Worm (Caenorhabditis elegans) whole organism, young adult: Measurements from ENCODE around the gene gst-6.

ENCODE experiments used
- C17E4.6 ChIP-seq: fragments of 200-800 bp; sonication (Bioruptor generic); IDR thresholded peaks from 2 replicates; pipeline ENCODE4 v1.3.6; 2022; ENCODE audit warnings: missing genetic modification reagents, missing genetic modification characterization, missing compliant biosample characterization
- D2030.7 ChIP-seq: fragments of 200-800 bp; sonication (Bioruptor generic); IDR thresholded peaks from 2 replicates; pipeline ENCODE4 v1.3.6; 2022; ENCODE audit warnings: missing genetic modification reagents, missing genetic modification characterization, missing compliant biosample characterization
- F22D6.2 ChIP-seq: sonication (generic microtip); optimal IDR thresholded peaks from 2 replicates; lab custom pipeline; 2016; ENCODE audit warnings: mild to moderate bottlenecking, missing genetic modification characterization, missing compliant biosample characterization
- F23B12.7 ChIP-seq: sonication (generic microtip); optimal IDR thresholded peaks from 2 replicates; lab custom pipeline; 2017; ENCODE audit warnings: missing genetic modification characterization, mild to moderate bottlenecking, missing compliant biosample characterization, antibody characterized with exemption, moderate library complexity; ENCODE audit not compliant: insufficient read depth
- F33H1.4 ChIP-seq: fragments of 200-800 bp; sonication (Bioruptor generic); IDR thresholded peaks from 2 replicates; pipeline ENCODE4 v1.3.6; 2022; ENCODE audit warnings: missing genetic modification reagents, missing genetic modification characterization, missing compliant biosample characterization
- F37B4.10 ChIP-seq: fragments of 200-800 bp; sonication (Bioruptor generic); IDR thresholded peaks from 2 replicates; pipeline ENCODE4 v1.3.6; 2022; ENCODE audit warnings: missing genetic modification characterization, missing compliant biosample characterization
- F49E8.2 ChIP-seq: sonication (generic microtip); optimal IDR thresholded peaks from 3 replicates; lab custom pipeline; 2017; ENCODE audit warnings: missing genetic modification characterization, mild to moderate bottlenecking, missing compliant biosample characterization, antibody characterized with exemption, moderate library complexity; ENCODE audit not compliant: insufficient read depth
- K12H6.12 ChIP-seq: fragments of 200-800 bp; sonication (Bioruptor generic); optimal IDR thresholded peaks from 2 replicates; lab custom pipeline; 2018; ENCODE audit warnings: mild to moderate bottlenecking, missing genetic modification characterization, missing compliant biosample characterization
- Y53G8AR.9 ChIP-seq: fragments of 200-800 bp; sonication (Bioruptor generic); conservative IDR thresholded peaks from 2 replicates; pipeline ENCODE4 v1.3.6; 2022; ENCODE audit warnings: missing genetic modification reagents, missing genetic modification characterization, missing compliant biosample characterization
- Y67H2A.10 ChIP-seq: fragments of 200-800 bp; sonication (Bioruptor generic); conservative IDR thresholded peaks from 2 replicates; pipeline ENCODE4 v1.3.6; 2022; ENCODE audit warnings: missing genetic modification reagents, missing genetic modification characterization, missing compliant biosample characterization
- Y95B8A.8 ChIP-seq: fragments of 200-800 bp; sonication (Bioruptor generic); IDR thresholded peaks from 2 replicates; pipeline ENCODE4 v1.3.6; 2022; ENCODE audit warnings: missing genetic modification reagents, missing genetic modification characterization, missing compliant biosample characterization
- ama-1 ChIP-seq, 3 experiments: fragments of 150-350 bp in 1 of 3; sonication (generic microtip) in 2 of 3; optimal IDR thresholded peaks; 2 replicates each; lab custom pipeline; 2014 to 2018; ENCODE audit warnings: missing biosample characterization in 2 of 3, missing genetic modification characterization in 2 of 3, missing genetic modification reagents in 2 of 3
- aptf-2 ChIP-seq: fragments of 200-800 bp; sonication (Bioruptor generic); conservative IDR thresholded peaks from 2 replicates; pipeline ENCODE4 v1.3.6; 2022; ENCODE audit warnings: missing genetic modification reagents, missing genetic modification characterization, missing compliant biosample characterization
- attf-5 ChIP-seq: fragments of 200-800 bp; sonication (Bioruptor generic); optimal IDR thresholded peaks from 2 replicates; lab custom pipeline; 2018; ENCODE audit warnings: mild to moderate bottlenecking, missing genetic modification characterization, missing compliant biosample characterization
- cebp-1 ChIP-seq, 2 experiments: fragments of 200-800 bp in 1 of 2; sonication (Bioruptor generic) in 1 of 2; sonication (generic microtip) in 1 of 2; IDR thresholded peaks in 1 of 2; optimal IDR thresholded peaks in 1 of 2; 2 replicates each; pipeline versions ENCODE4 v1.3.6 to Lab custom; 2017 to 2022; ENCODE audit warnings: missing compliant biosample characterization in 2 of 2, missing genetic modification characterization in 2 of 2, mild to moderate bottlenecking in 1 of 2, missing genetic modification reagents in 1 of 2, moderate library complexity in 1 of 2
- ceh-91 ChIP-seq: fragments of 200-800 bp; sonication (Bioruptor generic); IDR thresholded peaks from 2 replicates; pipeline ENCODE4 v1.3.6; 2022; ENCODE audit warnings: missing genetic modification reagents, missing genetic modification characterization, missing compliant biosample characterization
- dpff-1 ChIP-seq: sonication (generic microtip); optimal IDR thresholded peaks from 2 replicates; lab custom pipeline; 2017; ENCODE audit warnings: mild to moderate bottlenecking, missing genetic modification characterization, missing compliant biosample characterization
- ekl-4 ChIP-seq: fragments of 200-800 bp; sonication (Bioruptor generic); IDR thresholded peaks from 2 replicates; pipeline ENCODE4 v1.3.6; 2022; ENCODE audit warnings: missing genetic modification reagents, missing genetic modification characterization, missing compliant biosample characterization
- hmg-1.2 ChIP-seq: fragments of 200-800 bp; sonication (Bioruptor generic); IDR thresholded peaks from 2 replicates; pipeline ENCODE4 v1.3.6; 2022; ENCODE audit warnings: missing genetic modification reagents, missing genetic modification characterization, missing compliant biosample characterization
- hsf-1 ChIP-seq: fragments of 200-800 bp; sonication (Bioruptor generic); IDR thresholded peaks from 2 replicates; pipeline ENCODE4 v1.3.6; 2022; ENCODE audit warnings: missing genetic modification reagents, missing genetic modification characterization, missing compliant biosample characterization
- let-526 ChIP-seq: fragments of 200-800 bp; sonication (Bioruptor generic); IDR thresholded peaks from 2 replicates; pipeline ENCODE4 v1.3.6; 2022; ENCODE audit warnings: missing genetic modification reagents, missing genetic modification characterization, missing compliant biosample characterization
- let-607 ChIP-seq, 2 experiments: fragments of 200-800 bp in 1 of 2; sonication (Bioruptor generic) in 1 of 2; sonication (generic microtip) in 1 of 2; optimal IDR thresholded peaks; 2 replicates each; lab custom pipeline; 2016 to 2018; ENCODE audit warnings: mild to moderate bottlenecking in 2 of 2, missing compliant biosample characterization in 2 of 2, missing genetic modification characterization in 2 of 2, moderate library complexity in 2 of 2, missing genotype in 1 of 2
- lin-40 ChIP-seq: sonication (generic microtip); optimal IDR thresholded peaks from 2 replicates; lab custom pipeline; 2016; ENCODE audit warnings: missing genetic modification characterization, mild to moderate bottlenecking, missing compliant biosample characterization, missing genotype, missing genetic modification reagents
- lin-54 ChIP-seq: fragments of 200-800 bp; sonication (Bioruptor generic); optimal IDR thresholded peaks from 2 replicates; lab custom pipeline; 2018; ENCODE audit warnings: mild to moderate bottlenecking, missing genetic modification characterization, missing compliant biosample characterization
- lir-1 ChIP-seq: fragments of 200-800 bp; sonication (Bioruptor generic); conservative IDR thresholded peaks from 2 replicates; pipeline ENCODE4 v1.3.6; 2022; ENCODE audit warnings: missing genetic modification reagents, missing genetic modification characterization, missing compliant biosample characterization
- lsl-1 ChIP-seq: fragments of 200-800 bp; sonication (Bioruptor generic); optimal IDR thresholded peaks from 2 replicates; lab custom pipeline; 2018; ENCODE audit warnings: mild to moderate bottlenecking, missing genetic modification characterization, moderate library complexity, missing compliant biosample characterization
- madf-10 ChIP-seq: sonication (generic microtip); optimal IDR thresholded peaks from 2 replicates; lab custom pipeline; 2016; ENCODE audit warnings: mild to moderate bottlenecking, missing genetic modification characterization, missing compliant biosample characterization
- madf-3 ChIP-seq: fragments of 200-800 bp; sonication (Bioruptor generic); IDR thresholded peaks from 2 replicates; pipeline ENCODE4 v1.3.6; 2022; ENCODE audit warnings: missing genetic modification reagents, missing genetic modification characterization, missing compliant biosample characterization
- madf-6 ChIP-seq: fragments of 200-800 bp; sonication (Bioruptor generic); IDR thresholded peaks from 2 replicates; pipeline ENCODE4 v1.3.6; 2022; ENCODE audit warnings: missing genetic modification reagents, missing genetic modification characterization, missing compliant biosample characterization
- madf-8 ChIP-seq: fragments of 200-800 bp; sonication (Bioruptor generic); conservative IDR thresholded peaks from 2 replicates; pipeline ENCODE4 v1.3.6; 2022; ENCODE audit warnings: missing genetic modification reagents, missing genetic modification characterization, missing compliant biosample characterization
- nfya-1 ChIP-seq: sonication (generic microtip); optimal IDR thresholded peaks from 2 replicates; lab custom pipeline; 2017; ENCODE audit warnings: antibody characterized with exemption, missing compliant biosample characterization, missing genetic modification characterization, borderline replicate concordance; ENCODE audit not compliant: insufficient read depth
- nfyb-1 ChIP-seq: fragments of 200-800 bp; sonication (Bioruptor generic); IDR thresholded peaks from 2 replicates; pipeline ENCODE4 v1.3.6; 2022; ENCODE audit warnings: missing genetic modification reagents, missing genetic modification characterization, missing compliant biosample characterization
- nhr-80 ChIP-seq: sonication (generic microtip); optimal IDR thresholded peaks from 2 replicates; lab custom pipeline; 2016; ENCODE audit warnings: missing genetic modification characterization, missing compliant biosample characterization
- pbrm-1 ChIP-seq: fragments of 200-800 bp; sonication (Bioruptor generic); IDR thresholded peaks from 2 replicates; pipeline ENCODE4 v1.3.6; 2022; ENCODE audit warnings: missing genetic modification reagents, missing genetic modification characterization, missing compliant biosample characterization
- pha-4 ChIP-seq: fragments of 150-350 bp; sonication (generic microtip); optimal IDR thresholded peaks from 2 replicates; lab custom pipeline; 2014; ENCODE audit warnings: missing biosample characterization, missing genetic modification reagents, missing genetic modification characterization
- snpc-1.1 ChIP-seq: sonication (generic microtip); optimal IDR thresholded peaks from 2 replicates; lab custom pipeline; 2017; ENCODE audit warnings: missing genetic modification characterization, mild to moderate bottlenecking, missing compliant biosample characterization, antibody characterized with exemption, moderate library complexity, missing genotype, missing genetic modification reagents; ENCODE audit not compliant: insufficient read depth
- snpc-1.3 ChIP-seq: sonication (generic microtip); optimal IDR thresholded peaks from 2 replicates; lab custom pipeline; 2017; ENCODE audit warnings: missing genetic modification characterization, mild to moderate bottlenecking, missing compliant biosample characterization, antibody characterized with exemption, moderate library complexity, missing genotype, missing genetic modification reagents; ENCODE audit not compliant: insufficient read depth
- snpc-3.4 ChIP-seq: sonication (generic microtip); optimal IDR thresholded peaks from 2 replicates; lab custom pipeline; 2017; ENCODE audit warnings: missing genetic modification characterization, mild to moderate bottlenecking, missing compliant biosample characterization, antibody characterized with exemption, moderate library complexity, missing genotype, missing genetic modification reagents
- snpc-4 ChIP-seq, 5 experiments: fragments of 150-350 bp in 1 of 5; sonication (generic microtip) in 4 of 5; optimal IDR thresholded peaks; 2 replicates each; lab custom pipeline; 2014 to 2018; ENCODE audit warnings: missing genetic modification characterization in 5 of 5, missing biosample characterization in 3 of 5, antibody characterized with exemption in 2 of 5, mild to moderate bottlenecking in 2 of 5, missing compliant biosample characterization in 2 of 5, missing genotype in 2 of 5, moderate library complexity in 2 of 5, missing genetic modification reagents in 1 of 5
- tbp1 ChIP-seq: fragments of 200-800 bp; sonication (Bioruptor generic); optimal IDR thresholded peaks from 2 replicates; lab custom pipeline; 2018; ENCODE audit warnings: mild to moderate bottlenecking, missing genetic modification characterization, missing compliant biosample characterization
- tbx-9 ChIP-seq: sonication (generic microtip); optimal IDR thresholded peaks from 2 replicates; lab custom pipeline; 2016; ENCODE audit warnings: borderline replicate concordance, missing genetic modification characterization, inconsistent platforms, missing compliant biosample characterization
- unc-62 ChIP-seq: fragments of 150-350 bp; optimal IDR thresholded peaks from 2 replicates; lab custom pipeline; 2014; ENCODE audit warnings: missing biosample characterization, missing genetic modification reagents, missing genetic modification characterization
- xnd-1 ChIP-seq: sonication (generic microtip); optimal IDR thresholded peaks from 2 replicates; lab custom pipeline; 2016; ENCODE audit warnings: missing genotype, missing genetic modification reagents, missing genetic modification characterization, missing compliant biosample characterization
- ztf-18 ChIP-seq: sonication (generic microtip); optimal IDR thresholded peaks from 2 replicates; lab custom pipeline; 2016; ENCODE audit warnings: missing genotype, mild to moderate bottlenecking, missing genetic modification characterization, missing compliant biosample characterization

gst-6 gene

DNA sequence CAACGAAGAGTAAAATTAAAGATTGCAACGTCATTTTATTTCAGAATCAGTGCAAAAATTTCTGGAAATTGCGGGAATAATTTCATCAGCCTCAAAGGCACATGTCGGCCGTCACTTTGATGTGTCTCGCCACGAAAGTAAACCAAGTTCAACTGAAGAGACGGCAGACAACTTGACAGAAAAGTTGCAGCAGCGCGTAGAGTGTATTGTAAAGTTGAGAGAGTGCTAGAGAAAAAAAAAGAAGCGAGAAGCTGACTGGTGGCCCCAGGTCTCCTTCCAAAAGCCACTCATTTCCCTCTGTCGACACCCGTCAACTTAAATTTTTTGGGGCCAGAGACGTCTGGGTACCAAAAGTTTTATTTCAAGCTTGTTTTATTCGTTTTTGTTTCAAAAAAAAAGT, 24.6 kb downstream of the gst-6 start (continued):
- TF ChIP-seq dpff-1 (tag; lab: Kevin White, UChicago) (no peak), let-526 (GFP tag; lab: Robert Waterston, UW) (peak; percentile 32; the same call in 1 of the 2 replicates), C17E4.6 (GFP tag; lab: Robert Waterston, UW) (no peak), let-607 (tag; optimal IDR thresholded peaks at IDR 0.05; lab: Kevin White, UChicago) (no peak), lin-54 (GFP tag; lab: Kevin White, UChicago) (peak; percentile 68), lir-1 (GFP tag; lab: Robert Waterston, UW) (0 out of 2 replicates have a peak, but pooled peaks have one; percentile 10), hsf-1 (GFP tag; lab: Robert Waterston, UW) (peak; percentile 96), madf-6 (GFP tag; lab: Robert Waterston, UW) (peak; percentile 82), attf-5 (GFP tag; lab: Kevin White, UChicago) (peak; percentile 40), snpc-1.3 (peak; percentile 58), snpc-1.1 (peak; percentile 52), D2030.7 (GFP tag; lab: Robert Waterston, UW) (peak; percentile 69), hmg-1.2 (GFP tag; lab: Robert Waterston, UW) (peak; percentile 94), tbp1 (GFP tag; lab: Kevin White, UChicago) (peak; percentile 62), F37B4.10 (GFP tag; lab: Robert Waterston, UW) (no peak), K12H6.12 (tag; lab: Kevin White, UChicago) (peak; percentile 7), madf-8 (GFP tag; lab: Robert Waterston, UW) (peak; percentile 47; the same call in 1 of the 2 replicates), Y53G8AR.9 (GFP tag; lab: Robert Waterston, UW) (no peak), lsl-1 (GFP tag; lab: Kevin White, UChicago) (peak; percentile 77), snpc-4 (GFP tag; optimal IDR thresholded peaks at IDR 0.05; lab: Kevin White, UChicago) (peak; percentile 47), snpc-4 (tag; optimal IDR thresholded peaks at IDR 0.05; lab: Kevin White, UChicago) (peak; percentile 59 to 84 (median 65)), xnd-1 (tag; lab: Kevin White, UChicago) (peak; percentile 26), ekl-4 (GFP tag; lab: Robert Waterston, UW) (peak; percentile 64), ama-1 (optimal IDR thresholded peaks at IDR 0.05; lab: Kevin White, UChicago) (no peak), ama-1 (GFP tag; optimal IDR thresholded peaks at IDR 0.05; lab: Kevin White, UChicago) (no peak), nhr-80 (tag; lab: Kevin White, UChicago) (peak; percentile 15), madf-3 (GFP tag; lab: Robert Waterston, UW) (peak; percentile 29; the same call in 1 of the 2 replicates), Y95B8A.8 (GFP tag; lab: Robert Waterston, UW) (0 out of 2 replicates have a peak, but pooled peaks have one; percentile 60), lin-40 (tag; lab: Kevin White, UChicago) (peak; percentile 24), nfya-1 (tag; lab: Kevin White, UChicago) (no peak), tbx-9 (tag; lab: Kevin White, UChicago) (no peak), ztf-18 (tag; lab: Kevin White, UChicago) (peak; percentile 17), pbrm-1 (GFP tag; lab: Robert Waterston, UW) (peak; percentile 67; the same call in 1 of the 2 replicates), F22D6.2 (tag; lab: Kevin White, UChicago) (no peak), aptf-2 (GFP tag; lab: Robert Waterston, UW) (no peak), ceh-91 (peak; percentile 39; the same call in 1 of the 2 replicates), pha-4 (tag; lab: Kevin White, UChicago) (peak; percentile 37), F49E8.2 (tag; lab: Kevin White, UChicago) (peak; percentile 44), F23B12.7 (tag; lab: Kevin White, UChicago) (peak; percentile 80), nfyb-1 (GFP tag; lab: Robert Waterston, UW) (0 out of 2 replicates have a peak, but pooled peaks have one; percentile 27), madf-10 (tag; lab: Kevin White, UChicago) (peak; percentile 40), F33H1.4 (GFP tag; lab: Robert Waterston, UW) (peak; percentile 84), Y67H2A.10 (GFP tag; lab: Robert Waterston, UW) (0 out of 2 replicates have a peak, but pooled peaks have one; percentile 49), snpc-3.4 (tag; lab: Kevin White, UChicago) (peak; percentile 60), unc-62 (GFP tag; lab: Kevin White, UChicago) (peak; percentile 29), cebp-1 (GFP tag; IDR thresholded peaks at IDR 0.05; lab: Robert Waterston, UW) (peak; percentile 66), cebp-1 (tag; optimal IDR thresholded peaks at IDR 0.05; lab: Kevin White, UChicago) (peak; percentile 80)
